Worm (Caenorhabditis elegans): ENCODE measurements around the gene K01A2.4.

Gene K01A2.4

ce11 chrII:340224-340623 is 33.0 kb downstream of the K01A2.4 start, which contains the start of gene clc-31:
Gene clc-31, plus strand, starts transcription at chrII:340524.
- TF ChIP-seq sem-2 (GFP tag; optimal IDR thresholded peaks at IDR 0.05) = no peak
- no peak for TF ChIP-seq blmp-1 (tag; optimal IDR thresholded peaks at IDR 0.05)
- no peak for TF ChIP-seq ham-2 (GFP tag; optimal IDR thresholded peaks at IDR 0.05)
- no peak for TF ChIP-seq elt-1 (tag; optimal IDR thresholded peaks at IDR 0.05; ENCODE audit: borderline replicate concordance, insufficient read depth)
- TF ChIP-seq unc-39 (tag; optimal IDR thresholded peaks at IDR 0.05) = no peak
- TF ChIP-seq cnd-1 (tag; optimal IDR thresholded peaks at IDR 0.05) = no peak
- no peak for TF ChIP-seq nhr-28 (tag; optimal IDR thresholded peaks at IDR 0.05)
- TF ChIP-seq lsy-2 (tag; optimal IDR thresholded peaks at IDR 0.05) = no peak
- TF ChIP-seq hlh-1 (tag; optimal IDR thresholded peaks at IDR 0.05) = no peak
- TF ChIP-seq drap-1 (GFP tag; optimal IDR thresholded peaks at IDR 0.05) = no peak
- TF ChIP-seq ceh-83 (GFP tag; optimal IDR thresholded peaks at IDR 0.05) = no peak

DNA sequence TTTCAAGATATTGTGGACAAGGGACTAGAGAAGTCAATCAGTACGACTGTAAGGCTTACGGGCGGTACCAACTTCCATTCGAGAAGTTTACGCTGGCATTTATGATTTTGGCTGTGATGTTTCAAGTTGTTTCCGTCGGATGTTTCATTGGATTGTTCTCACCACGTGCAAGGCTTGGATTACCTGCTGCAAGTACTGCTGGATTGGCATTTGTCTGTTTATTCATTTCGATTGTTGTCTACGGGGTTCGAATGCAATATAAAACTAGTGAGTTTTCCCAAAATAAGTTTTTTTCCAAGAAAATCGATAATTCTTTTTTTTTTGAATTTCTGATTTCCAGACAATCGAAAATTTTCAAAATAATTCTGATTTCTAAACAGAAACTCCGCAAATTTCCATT is 33.5 kb downstream of the K01A2.4 start:
- TF ChIP-seq nhr-76 (tag; optimal IDR thresholded peaks at IDR 0.05) = no peak
- TF ChIP-seq mab-5 (tag; optimal IDR thresholded peaks at IDR 0.05) = no peak
- TF ChIP-seq zip-8 (tag; optimal IDR thresholded peaks at IDR 0.05) = no peak
- no peak for TF ChIP-seq sem-2 (GFP tag; optimal IDR thresholded peaks at IDR 0.05)
- no peak for TF ChIP-seq ceh-39 (tag; optimal IDR thresholded peaks at IDR 0.05)
- TF ChIP-seq nhr-12 (tag; optimal IDR thresholded peaks at IDR 0.05) = no peak
- no peak for TF ChIP-seq nhr-28 (tag; optimal IDR thresholded peaks at IDR 0.05)
- no peak for TF ChIP-seq lsy-2 (tag; optimal IDR thresholded peaks at IDR 0.05)
- no peak for TF ChIP-seq blmp-1 (tag; optimal IDR thresholded peaks at IDR 0.05)
- no peak for TF ChIP-seq ceh-43 (GFP tag; optimal IDR thresholded peaks at IDR 0.05)
- TF ChIP-seq mls-2 (tag; optimal IDR thresholded peaks at IDR 0.05) = no peak
- TF ChIP-seq unc-39 (tag; optimal IDR thresholded peaks at IDR 0.05) = no peak
- TF ChIP-seq ceh-83 (GFP tag; optimal IDR thresholded peaks at IDR 0.05) = no peak
- TF ChIP-seq tbx-8 (GFP tag; optimal IDR thresholded peaks at IDR 0.05) = no peak

- TF ChIP-seq unc-120 (tag; optimal IDR thresholded peaks at IDR 0.05; ENCODE audit: poor library complexity, severe bottlenecking) = no peak
- no peak for TF ChIP-seq lin-13 (tag; optimal IDR thresholded peaks at IDR 0.05)
- TF ChIP-seq M03D4.4 (tag; optimal IDR thresholded peaks at IDR 0.05) = no peak
- no peak for TF ChIP-seq nhr-12 (tag; optimal IDR thresholded peaks at IDR 0.05)
- TF ChIP-seq elt-3 (tag; optimal IDR thresholded peaks at IDR 0.05) = no peak
- no peak for TF ChIP-seq ztf-11 (tag; optimal IDR thresholded peaks at IDR 0.05)
- TF ChIP-seq nhr-28 (tag; optimal IDR thresholded peaks at IDR 0.05) = no peak
- no peak for TF ChIP-seq tbx-8 (GFP tag; optimal IDR thresholded peaks at IDR 0.05)
- no peak for TF ChIP-seq mls-2 (tag; optimal IDR thresholded peaks at IDR 0.05)
- no peak for TF ChIP-seq nhr-76 (tag; optimal IDR thresholded peaks at IDR 0.05)
- TF ChIP-seq snpc-4 (tag; optimal IDR thresholded peaks at IDR 0.05) = no peak
- TF ChIP-seq mab-5 (tag; optimal IDR thresholded peaks at IDR 0.05) = no peak
- no peak for TF ChIP-seq mep-1 (tag; optimal IDR thresholded peaks at IDR 0.05)
- TF ChIP-seq unc-39 (tag; optimal IDR thresholded peaks at IDR 0.05) = no peak
- TF ChIP-seq ham-2 (GFP tag; optimal IDR thresholded peaks at IDR 0.05) = no peak
- TF ChIP-seq blmp-1 (tag; optimal IDR thresholded peaks at IDR 0.05) = no peak
Observed at ce11 chrII:341282-341681, 34.0 kb downstream of the K01A2.4 start.

- TF ChIP-seq lsy-2 (tag; optimal IDR thresholded peaks at IDR 0.05) = no peak
- TF ChIP-seq zip-8 (tag; optimal IDR thresholded peaks at IDR 0.05) = no peak
- no peak for TF ChIP-seq nhr-2 (tag; optimal IDR thresholded peaks at IDR 0.05)
- TF ChIP-seq tbx-8 (GFP tag; optimal IDR thresholded peaks at IDR 0.05) = no peak
- TF ChIP-seq ces-1 (GFP tag; optimal IDR thresholded peaks at IDR 0.05) = peak; percentile 87
- no peak for TF ChIP-seq ham-2 (GFP tag; optimal IDR thresholded peaks at IDR 0.05)
- TF ChIP-seq lin-13 (tag; optimal IDR thresholded peaks at IDR 0.05) = no peak
Observed at ce11 chrII:347734-348133, 40.5 kb downstream of the K01A2.4 start, which contains the start of gene D1069.3. Gene D1069.3, minus strand, starts transcription at chrII:347891.

ce11 chrII:349749-350148 is 42.5 kb downstream of the K01A2.4 start:
- peak; percentile 96 for TF ChIP-seq zip-8 (tag; optimal IDR thresholded peaks at IDR 0.05)
- no peak for TF ChIP-seq ceh-39 (tag; optimal IDR thresholded peaks at IDR 0.05)

- TF ChIP-seq ces-1 (GFP tag; optimal IDR thresholded peaks at IDR 0.05) = peak; percentile 97
- no peak for TF ChIP-seq drap-1 (GFP tag; optimal IDR thresholded peaks at IDR 0.05)
Observed at ce11 chrII:354494-354893, 47.2 kb downstream of the K01A2.4 start.

- TF ChIP-seq snpc-4 (tag; optimal IDR thresholded peaks at IDR 0.05) (no peak), ceh-39 (tag; optimal IDR thresholded peaks at IDR 0.05) (no peak), lin-32 (GFP tag; optimal IDR thresholded peaks at IDR 0.05) (no peak), mep-1 (tag; optimal IDR thresholded peaks at IDR 0.05) (no peak), tbx-8 (GFP tag; optimal IDR thresholded peaks at IDR 0.05) (no peak), bed-3 (GFP tag; optimal IDR thresholded peaks at IDR 0.05) (no peak), zip-8 (tag; optimal IDR thresholded peaks at IDR 0.05) (no peak), nhr-28 (tag; optimal IDR thresholded peaks at IDR 0.05) (no peak), unc-39 (tag; optimal IDR thresholded peaks at IDR 0.05) (no peak), elt-1 (tag; optimal IDR thresholded peaks at IDR 0.05; ENCODE audit: borderline replicate concordance, insufficient read depth) (no peak), hlh-1 (tag; optimal IDR thresholded peaks at IDR 0.05) (no peak), elt-3 (tag; optimal IDR thresholded peaks at IDR 0.05) (no peak), ztf-11 (tag; optimal IDR thresholded peaks at IDR 0.05) (no peak), drap-1 (GFP tag; optimal IDR thresholded peaks at IDR 0.05) (no peak), flh-1 (GFP tag; optimal IDR thresholded peaks at IDR 0.05) (no peak)
Observed at ce11 chrII:356969-357368, 49.7 kb downstream of the K01A2.4 start, which contains the start of gene dmsr-4. Gene dmsr-4, minus strand, starts transcription at chrII:357069.
